Worm (Caenorhabditis elegans) whole organism, L4/young adult: ENCODE data around the gene R11F4.2.

Source experiments
- W03F9.2 ChIP-seq: fragments of 150-350 bp; optimal IDR thresholded peaks from 2 replicates; lab custom pipeline; 2014; ENCODE audit warnings: missing biosample characterization, missing genetic modification characterization
- him-1 ChIP-seq: sonication (generic microtip); optimal IDR thresholded peaks from 2 replicates; lab custom pipeline; 2016; ENCODE audit warnings: missing genotype, missing genetic modification reagents, missing genetic modification characterization, missing compliant biosample characterization

DNA sequence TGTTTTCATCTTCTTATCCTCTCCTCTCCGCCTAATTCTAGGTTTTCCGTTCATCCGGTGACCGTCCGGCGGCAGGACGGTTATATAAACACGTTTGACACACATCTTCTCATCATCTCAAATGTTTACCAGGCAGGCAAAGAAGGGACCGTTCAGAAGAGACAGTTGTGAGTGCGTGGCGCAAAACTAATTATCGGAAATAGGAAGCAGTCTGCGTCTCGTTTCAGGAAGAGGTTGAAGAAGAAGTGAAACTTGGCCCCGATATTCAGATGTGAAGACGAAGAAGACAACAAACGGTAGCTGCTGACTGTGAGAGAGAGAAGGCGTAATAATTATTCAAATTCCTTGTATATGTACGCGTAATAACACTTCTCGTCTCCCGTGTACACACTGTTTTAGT lies 15.9 kb downstream of the R11F4.2 start:
- TF ChIP-seq W03F9.2 (tag; lab: Kevin White, UChicago): no peak
- no peak for TF ChIP-seq him-1 (tag; lab: Kevin White, UChicago)
